Worm (Caenorhabditis elegans) whole organism, young adult: ENCODE results near the gene C34C12.9.
A peak's percentile ranks its signal among the peaks of the same experiment; 100 is the strongest.

Experiments used
- B0019.2 ChIP-seq: fragments of 200-800 bp; sonication (Bioruptor generic); conservative IDR thresholded peaks from 2 replicates; pipeline ENCODE4 v1.3.6; 2022; ENCODE audit warnings: missing genetic modification reagents, missing genetic modification characterization, missing compliant biosample characterization
- D2030.7 ChIP-seq: fragments of 200-800 bp; sonication (Bioruptor generic); IDR thresholded peaks from 2 replicates; pipeline ENCODE4 v1.3.6; 2022; ENCODE audit warnings: missing genetic modification reagents, missing genetic modification characterization, missing compliant biosample characterization
- F10E7.11 ChIP-seq: sonication (generic microtip); optimal IDR thresholded peaks from 2 replicates; lab custom pipeline; 2017; ENCODE audit warnings: mild to moderate bottlenecking, missing genetic modification characterization, moderate library complexity, missing compliant biosample characterization
- F23B12.7 ChIP-seq: sonication (generic microtip); optimal IDR thresholded peaks from 2 replicates; lab custom pipeline; 2017; ENCODE audit warnings: missing genetic modification characterization, mild to moderate bottlenecking, missing compliant biosample characterization, antibody characterized with exemption, moderate library complexity; ENCODE audit not compliant: insufficient read depth
- Y79H2A.3 ChIP-seq: fragments of 200-800 bp; sonication (Bioruptor generic); conservative IDR thresholded peaks from 2 replicates; pipeline ENCODE4 v1.3.6; 2022; ENCODE audit warnings: missing genetic modification reagents, missing genetic modification characterization, missing compliant biosample characterization
- akir-1 ChIP-seq: fragments of 200-800 bp; sonication (Bioruptor generic); optimal IDR thresholded peaks from 2 replicates; lab custom pipeline; 2018; ENCODE audit warnings: mild to moderate bottlenecking, missing genetic modification characterization, moderate library complexity, missing compliant biosample characterization
- ama-1 ChIP-seq, 3 experiments: fragments of 150-350 bp in 1 of 3; sonication (generic microtip) in 2 of 3; optimal IDR thresholded peaks; 2 replicates each; lab custom pipeline; 2014 to 2018; ENCODE audit warnings: missing biosample characterization in 2 of 3, missing genetic modification characterization in 2 of 3, missing genetic modification reagents in 2 of 3
- aptf-2 ChIP-seq: fragments of 200-800 bp; sonication (Bioruptor generic); conservative IDR thresholded peaks from 2 replicates; pipeline ENCODE4 v1.3.6; 2022; ENCODE audit warnings: missing genetic modification reagents, missing genetic modification characterization, missing compliant biosample characterization
- aptf-3 ChIP-seq: fragments of 200-800 bp; sonication (Bioruptor generic); IDR thresholded peaks from 2 replicates; pipeline ENCODE4 v1.3.6; 2022; ENCODE audit warnings: missing genetic modification characterization, missing compliant biosample characterization
- attf-6 ChIP-seq: fragments of 200-800 bp; sonication (Bioruptor generic); IDR thresholded peaks from 2 replicates; pipeline ENCODE4 v1.3.6; 2022; ENCODE audit warnings: missing genetic modification reagents, missing genetic modification characterization, missing compliant biosample characterization
- bed-2 ChIP-seq: fragments of 200-800 bp; sonication (Bioruptor generic); IDR thresholded peaks from 2 replicates; pipeline ENCODE4 v1.3.6; 2022; ENCODE audit warnings: missing genetic modification reagents, missing genetic modification characterization, missing compliant biosample characterization
- ccch-3 ChIP-seq: fragments of 200-800 bp; sonication (Bioruptor generic); optimal IDR thresholded peaks from 2 replicates; lab custom pipeline; 2018; ENCODE audit warnings: mild to moderate bottlenecking, missing genetic modification characterization, missing compliant biosample characterization
- cebp-2 ChIP-seq: fragments of 200-800 bp; sonication (Bioruptor generic); IDR thresholded peaks from 2 replicates; pipeline ENCODE4 v1.3.6; 2022; ENCODE audit warnings: missing genetic modification characterization, missing compliant biosample characterization
- ceh-79 ChIP-seq: sonication (generic microtip); optimal IDR thresholded peaks from 2 replicates; lab custom pipeline; 2017; ENCODE audit warnings: mild to moderate bottlenecking, missing genetic modification characterization, missing compliant biosample characterization
- chd-7 ChIP-seq: sonication (generic microtip); optimal IDR thresholded peaks from 2 replicates; lab custom pipeline; 2016; ENCODE audit warnings: mild to moderate bottlenecking, missing genetic modification characterization, moderate library complexity, missing compliant biosample characterization
- die-1 ChIP-seq: sonication (generic microtip); optimal IDR thresholded peaks from 2 replicates; lab custom pipeline; 2016; ENCODE audit warnings: missing genotype, mild to moderate bottlenecking, missing genetic modification characterization, missing compliant biosample characterization
- egl-18 ChIP-seq: fragments of 200-800 bp; sonication (Bioruptor generic); IDR thresholded peaks from 2 replicates; pipeline ENCODE4 v1.3.6; 2022; ENCODE audit warnings: missing genetic modification reagents, missing genetic modification characterization, missing compliant biosample characterization
- egrh-3 ChIP-seq: fragments of 200-800 bp; sonication (Bioruptor generic); IDR thresholded peaks from 2 replicates; pipeline ENCODE4 v1.3.6; 2022; ENCODE audit warnings: missing genetic modification reagents, missing genetic modification characterization, missing compliant biosample characterization
- hlh-12 ChIP-seq: sonication (generic microtip); optimal IDR thresholded peaks from 2 replicates; lab custom pipeline; 2016; ENCODE audit warnings: missing genetic modification characterization, missing compliant biosample characterization
- hmg-1.2 ChIP-seq: fragments of 200-800 bp; sonication (Bioruptor generic); IDR thresholded peaks from 2 replicates; pipeline ENCODE4 v1.3.6; 2022; ENCODE audit warnings: missing genetic modification reagents, missing genetic modification characterization, missing compliant biosample characterization
- lin-54 ChIP-seq: fragments of 200-800 bp; sonication (Bioruptor generic); optimal IDR thresholded peaks from 2 replicates; lab custom pipeline; 2018; ENCODE audit warnings: mild to moderate bottlenecking, missing genetic modification characterization, missing compliant biosample characterization
- madf-10 ChIP-seq: sonication (generic microtip); optimal IDR thresholded peaks from 2 replicates; lab custom pipeline; 2016; ENCODE audit warnings: mild to moderate bottlenecking, missing genetic modification characterization, missing compliant biosample characterization
- madf-3 ChIP-seq: fragments of 200-800 bp; sonication (Bioruptor generic); IDR thresholded peaks from 2 replicates; pipeline ENCODE4 v1.3.6; 2022; ENCODE audit warnings: missing genetic modification reagents, missing genetic modification characterization, missing compliant biosample characterization
- madf-6 ChIP-seq: fragments of 200-800 bp; sonication (Bioruptor generic); IDR thresholded peaks from 2 replicates; pipeline ENCODE4 v1.3.6; 2022; ENCODE audit warnings: missing genetic modification reagents, missing genetic modification characterization, missing compliant biosample characterization
- mes-4 ChIP-seq: sonication (generic microtip); optimal IDR thresholded peaks from 2 replicates; lab custom pipeline; 2016; ENCODE audit warnings: missing genotype, missing genetic modification characterization, missing compliant biosample characterization
- nfya-1 ChIP-seq: sonication (generic microtip); optimal IDR thresholded peaks from 2 replicates; lab custom pipeline; 2017; ENCODE audit warnings: antibody characterized with exemption, missing compliant biosample characterization, missing genetic modification characterization, borderline replicate concordance; ENCODE audit not compliant: insufficient read depth
- nfya-2 ChIP-seq: fragments of 200-800 bp; sonication (Bioruptor generic); IDR thresholded peaks from 2 replicates; pipeline ENCODE4 v1.3.6; 2022; ENCODE audit warnings: missing genetic modification reagents, missing genetic modification characterization, missing compliant biosample characterization
- nfyb-1 ChIP-seq: fragments of 200-800 bp; sonication (Bioruptor generic); IDR thresholded peaks from 2 replicates; pipeline ENCODE4 v1.3.6; 2022; ENCODE audit warnings: missing genetic modification reagents, missing genetic modification characterization, missing compliant biosample characterization
- snpc-3.4 ChIP-seq: sonication (generic microtip); optimal IDR thresholded peaks from 2 replicates; lab custom pipeline; 2017; ENCODE audit warnings: missing genetic modification characterization, mild to moderate bottlenecking, missing compliant biosample characterization, antibody characterized with exemption, moderate library complexity, missing genotype, missing genetic modification reagents
- tbp1 ChIP-seq: fragments of 200-800 bp; sonication (Bioruptor generic); optimal IDR thresholded peaks from 2 replicates; lab custom pipeline; 2018; ENCODE audit warnings: mild to moderate bottlenecking, missing genetic modification characterization, missing compliant biosample characterization
- unc-62 ChIP-seq: fragments of 150-350 bp; optimal IDR thresholded peaks from 2 replicates; lab custom pipeline; 2014; ENCODE audit warnings: missing biosample characterization, missing genetic modification reagents, missing genetic modification characterization
- xnd-1 ChIP-seq: sonication (generic microtip); optimal IDR thresholded peaks from 2 replicates; lab custom pipeline; 2016; ENCODE audit warnings: missing genotype, missing genetic modification reagents, missing genetic modification characterization, missing compliant biosample characterization
- zim-3 ChIP-seq: sonication (generic microtip); optimal IDR thresholded peaks from 2 replicates; lab custom pipeline; 2017; ENCODE audit warnings: mild to moderate bottlenecking, missing genetic modification characterization, moderate library complexity, missing compliant biosample characterization
- ztf-18 ChIP-seq: sonication (generic microtip); optimal IDR thresholded peaks from 2 replicates; lab custom pipeline; 2016; ENCODE audit warnings: missing genotype, mild to moderate bottlenecking, missing genetic modification characterization, missing compliant biosample characterization
- ztf-22 ChIP-seq: fragments of 200-800 bp; sonication (Bioruptor generic); optimal IDR thresholded peaks from 2 replicates; lab custom pipeline; 2018; ENCODE audit warnings: mild to moderate bottlenecking, missing genetic modification characterization, moderate library complexity, missing compliant biosample characterization
- ztf-28 ChIP-seq: fragments of 200-800 bp; sonication (Bioruptor generic); IDR thresholded peaks from 2 replicates; pipeline ENCODE4 v1.3.6; 2022; ENCODE audit warnings: missing genetic modification reagents, missing genetic modification characterization, missing compliant biosample characterization
- ztf-3 ChIP-seq: fragments of 200-800 bp; sonication (Bioruptor generic); optimal IDR thresholded peaks from 2 replicates; lab custom pipeline; 2018; ENCODE audit warnings: mild to moderate bottlenecking, missing genetic modification characterization, missing compliant biosample characterization

Gene C34C12.9

ce11 chrIII:3493138-3493537 lies 17.8 kb upstream of the C34C12.9 start, which contains the start of gene gly-14:
Gene gly-14 (minus strand): TSS chrIII:3493238.
- no peak for TF ChIP-seq zim-3
- no peak for TF ChIP-seq tbp1 (GFP tag; lab: Kevin White, UChicago)
- TF ChIP-seq F10E7.11: no peak
- TF ChIP-seq hmg-1.2 (GFP tag; lab: Robert Waterston, UW): no peak
- no peak for TF ChIP-seq ztf-3 (GFP tag; lab: Kevin White, UChicago)
- no peak for TF ChIP-seq ccch-3 (GFP tag; lab: Kevin White, UChicago)
- no peak for TF ChIP-seq B0019.2
- no peak for TF ChIP-seq cebp-2 (GFP tag; lab: Robert Waterston, UW)
- no peak for TF ChIP-seq akir-1 (GFP tag; lab: Kevin White, UChicago)
- no peak for TF ChIP-seq aptf-2
- no peak for TF ChIP-seq snpc-3.4 (tag; lab: Kevin White, UChicago)
- TF ChIP-seq F23B12.7 (tag; lab: Kevin White, UChicago): no peak
- TF ChIP-seq ceh-79 (tag; lab: Kevin White, UChicago): no peak
- TF ChIP-seq madf-6: no peak
- no peak for TF ChIP-seq madf-10 (tag; lab: Kevin White, UChicago)
- TF ChIP-seq xnd-1 (tag; lab: Kevin White, UChicago): no peak
- no peak for TF ChIP-seq bed-2 (GFP tag; lab: Robert Waterston, UW)
- TF ChIP-seq nfya-1 (tag; lab: Kevin White, UChicago): no peak
- TF ChIP-seq unc-62 (GFP tag; lab: Kevin White, UChicago): no peak
- TF ChIP-seq egrh-3 (GFP tag; lab: Robert Waterston, UW): no peak

- TF ChIP-seq hmg-1.2 (GFP tag; lab: Robert Waterston, UW) (peak; percentile 65), mes-4 (no peak)
- TF ChIP-seq, all 124 proteins: peak for 1
These were observed 12.9 kb upstream of the C34C12.9 start, which contains the start of gene C34C12.7 for ce11 chrIII:3488224-3488623. Gene C34C12.7 (minus strand): TSS chrIII:3488341.

ce11 chrIII:3487133-3487532 lies 11.8 kb upstream of the C34C12.9 start:
- TF ChIP-seq die-1 (tag; lab: Kevin White, UChicago): no peak
- TF ChIP-seq ztf-22 (GFP tag; lab: Kevin White, UChicago): no peak
- TF ChIP-seq attf-6: no peak
- no peak for TF ChIP-seq snpc-3.4 (tag; lab: Kevin White, UChicago)
- TF ChIP-seq nfya-2 (GFP tag; lab: Robert Waterston, UW): no peak
- no peak for TF ChIP-seq lin-54 (GFP tag; lab: Kevin White, UChicago)
- TF ChIP-seq mes-4: no peak
- no peak for TF ChIP-seq Y79H2A.3 (GFP tag; lab: Robert Waterston, UW)
- no peak for TF ChIP-seq ama-1 (optimal IDR thresholded peaks at IDR 0.05; lab: Kevin White, UChicago)
- TF ChIP-seq ama-1 (GFP tag; optimal IDR thresholded peaks at IDR 0.05; lab: Kevin White, UChicago): no peak
- no peak for TF ChIP-seq aptf-3 (GFP tag; lab: Robert Waterston, UW)
- TF ChIP-seq chd-7: no peak
- TF ChIP-seq ztf-28 (GFP tag; lab: Robert Waterston, UW): no peak
- TF ChIP-seq hlh-12 (tag; lab: Kevin White, UChicago): no peak
- no peak for TF ChIP-seq egl-18 (GFP tag; lab: Robert Waterston, UW)
- no peak for TF ChIP-seq madf-3
- no peak for TF ChIP-seq ztf-18
- no peak for TF ChIP-seq nfyb-1 (GFP tag; lab: Robert Waterston, UW)
- TF ChIP-seq madf-10 (tag; lab: Kevin White, UChicago): no peak
- TF ChIP-seq D2030.7: no peak
